Fruit fly (Drosophila melanogaster): Measurements from ENCODE around the gene CG13465.

- TF ChIP-seq psq (GFP tag; optimal IDR thresholded peaks at IDR 0.05) (no peak), Dfd (GFP tag; optimal IDR thresholded peaks at IDR 0.05) (no peak), dsf (GFP tag; optimal IDR thresholded peaks at IDR 0.05; ENCODE audit: borderline replicate concordance) (no peak), Hr78 (GFP tag; optimal IDR thresholded peaks at IDR 0.05) (no peak), woc (GFP tag; optimal IDR thresholded peaks at IDR 0.05) (no peak), lola (GFP tag; optimal IDR thresholded peaks at IDR 0.05) (no peak), pan (optimal IDR thresholded peaks at IDR 0.05) (no peak), jim (GFP tag; optimal IDR thresholded peaks at IDR 0.05) (no peak)
Observed at dm6 chr3L:14976026-14976425, 31.9 kb upstream of the CG13465 start.

Measured in whole organism, wandering third instar larva.